Fruit fly (Drosophila melanogaster) whole organism, embryonic: Measurements from ENCODE around the gene Est-6.
A peak's percentile ranks its signal among the peaks of the same experiment; 100 is the strongest.

Experiments
- Asciz ChIP-seq: fragments of 200-800 bp; sonication (Bioruptor generic); optimal IDR thresholded peaks from 2 replicates; lab custom pipeline; 2017; ENCODE audit warnings: missing biosample characterization, mild to moderate bottlenecking, missing genetic modification characterization, missing genetic modification reagents
- CG10209 ChIP-seq: fragments of 200-800 bp; sonication (Bioruptor generic); optimal IDR thresholded peaks from 3 replicates; lab custom pipeline; 2017; ENCODE audit warnings: missing biosample characterization, mild to moderate bottlenecking, missing genetic modification characterization, missing genetic modification reagents
- CG11247 ChIP-seq: fragments of 200-800 bp; sonication (Bioruptor generic); IDR thresholded peaks from 2 replicates; pipeline ENCODE4 v1.3.6; 2022; ENCODE audit warnings: missing biosample characterization, missing genetic modification characterization
- CG11456 ChIP-seq: fragments of 200-800 bp; sonication (Bioruptor generic); IDR thresholded peaks from 3 replicates; pipeline ENCODE4 v1.3.6; 2022; ENCODE audit warnings: missing biosample characterization, missing genetic modification characterization
- CG13775 ChIP-seq: fragments of 200-800 bp; sonication (Bioruptor generic); optimal IDR thresholded peaks from 3 replicates; lab custom pipeline; 2017; ENCODE audit warnings: missing biosample characterization, mild to moderate bottlenecking, missing genetic modification characterization
- CG1602 ChIP-seq: fragments of 200-800 bp; sonication (Bioruptor generic); optimal IDR thresholded peaks from 3 replicates; lab custom pipeline; 2016; ENCODE audit warnings: missing biosample characterization, missing genetic modification characterization
- CG16813 ChIP-seq: fragments of 200-800 bp; sonication (Bioruptor generic); IDR thresholded peaks from 3 replicates; pipeline ENCODE4 v1.3.6; 2022; ENCODE audit warnings: missing biosample characterization, missing genetic modification characterization; ENCODE audit not compliant: partially characterized antibody
- CG17829 ChIP-seq: fragments of 200-800 bp; optimal IDR thresholded peaks from 2 replicates; lab custom pipeline; 2019; ENCODE audit warnings: missing biosample characterization, mild to moderate bottlenecking, missing genetic modification characterization, moderate library complexity
- CG2678 ChIP-seq: fragments of 200-800 bp; sonication (Bioruptor generic); optimal IDR thresholded peaks from 3 replicates; lab custom pipeline; 2019; ENCODE audit warnings: missing biosample characterization, mild to moderate bottlenecking, missing genetic modification characterization, moderate library complexity
- CG32532 ChIP-seq: fragments of 200-800 bp; sonication (Bioruptor generic); IDR thresholded peaks from 2 replicates; pipeline ENCODE4 v1.3.6; 2022; ENCODE audit warnings: missing biosample characterization, missing genetic modification characterization
- CG3281 ChIP-seq: fragments of 200-800 bp; sonication (Bioruptor generic); optimal IDR thresholded peaks from 3 replicates; lab custom pipeline; 2017; ENCODE audit warnings: missing biosample characterization, mild to moderate bottlenecking, missing genetic modification characterization
- CG33557 ChIP-seq: fragments of 200-800 bp; sonication (Bioruptor generic); optimal IDR thresholded peaks from 2 replicates; lab custom pipeline; 2019; ENCODE audit warnings: missing biosample characterization, mild to moderate bottlenecking, missing genetic modification characterization, moderate library complexity
- CG5180 ChIP-seq: fragments of 200-800 bp; sonication (Bioruptor generic); optimal IDR thresholded peaks from 3 replicates; lab custom pipeline; 2017; ENCODE audit warnings: missing biosample characterization, missing genetic modification characterization, mild to moderate bottlenecking, moderate library complexity, missing genetic modification reagents
- CG6272 ChIP-seq: fragments of 200-800 bp; sonication (Bioruptor generic); IDR thresholded peaks from 2 replicates; pipeline ENCODE4 v1.3.6; 2022; ENCODE audit warnings: missing biosample characterization, missing genetic modification characterization
- CG6791 ChIP-seq: fragments of 200-800 bp; sonication (Bioruptor generic); IDR thresholded peaks from 3 replicates; pipeline ENCODE4 v1.3.6; 2022; ENCODE audit warnings: missing biosample characterization, missing genetic modification characterization; ENCODE audit not compliant: partially characterized antibody
- CG6854 ChIP-seq: fragments of 200-800 bp; sonication (Bioruptor generic); optimal IDR thresholded peaks from 3 replicates; lab custom pipeline; 2017; ENCODE audit warnings: missing biosample characterization, mild to moderate bottlenecking, missing genetic modification characterization
- CG7357 ChIP-seq: fragments of 200-800 bp; sonication (Bioruptor generic); IDR thresholded peaks from 3 replicates; pipeline ENCODE4 v1.3.6; 2022; ENCODE audit warnings: missing biosample characterization, missing genetic modification characterization
- CG8944 ChIP-seq: fragments of 200-800 bp; sonication (Bioruptor generic); optimal IDR thresholded peaks from 3 replicates; lab custom pipeline; 2016; ENCODE audit warnings: missing biosample characterization, missing genetic modification characterization
- CG9215 ChIP-seq: fragments of 200-800 bp; sonication (Bioruptor generic); IDR thresholded peaks from 2 replicates; pipeline ENCODE4 v1.3.6; 2022; ENCODE audit warnings: missing biosample characterization, missing genetic modification characterization
- CG9727 ChIP-seq: fragments of 200-800 bp; sonication (Bioruptor generic); optimal IDR thresholded peaks from 3 replicates; lab custom pipeline; 2017; ENCODE audit warnings: missing biosample characterization, mild to moderate bottlenecking, missing genetic modification characterization
- CG9817 ChIP-seq: fragments of 200-800 bp; sonication (Bioruptor generic); optimal IDR thresholded peaks from 2 replicates; lab custom pipeline; 2018; ENCODE audit warnings: missing biosample characterization, mild to moderate bottlenecking, missing genetic modification characterization, moderate library complexity
- CHES-1-like ChIP-seq: fragments of 200-800 bp; sonication (Bioruptor generic); optimal IDR thresholded peaks from 2 replicates; lab custom pipeline; 2016; ENCODE audit warnings: missing biosample characterization, missing genetic modification characterization
- CkIIα-i1 ChIP-seq: fragments of 200-800 bp; sonication (Bioruptor generic); IDR thresholded peaks from 2 replicates; pipeline ENCODE4 v1.3.6; 2022; ENCODE audit warnings: missing biosample characterization, missing genetic modification characterization
- CrebB ChIP-seq: fragments of 200-800 bp; sonication (Bioruptor generic); optimal IDR thresholded peaks from 3 replicates; lab custom pipeline; 2018; ENCODE audit warnings: missing biosample characterization, mild to moderate bottlenecking, missing genetic modification characterization
- D19A ChIP-seq: fragments of 200-800 bp; optimal IDR thresholded peaks from 3 replicates; lab custom pipeline; 2019; ENCODE audit warnings: missing biosample characterization, mild to moderate bottlenecking, missing genetic modification characterization, moderate library complexity
- Drgx ChIP-seq: fragments of 200-800 bp; sonication (Bioruptor generic); IDR thresholded peaks from 2 replicates; pipeline ENCODE4 v1.3.6; 2022; ENCODE audit warnings: missing biosample characterization, missing genetic modification characterization
- Eip74EF ChIP-seq, 2 experiments: fragments of 200-800 bp in 1 of 2; fragments of >200 bp in 1 of 2; sonication (Bioruptor generic) in 1 of 2; optimal IDR thresholded peaks; 2 replicates each; lab custom pipeline; 2017 to 2019; ENCODE audit warnings: missing biosample characterization in 2 of 2, missing genetic modification characterization in 2 of 2, mild to moderate bottlenecking in 1 of 2, moderate library complexity in 1 of 2
- Fer1 ChIP-seq: fragments of 200-800 bp; sonication (Bioruptor generic); optimal IDR thresholded peaks from 2 replicates; lab custom pipeline; 2017; ENCODE audit warnings: missing biosample characterization, mild to moderate bottlenecking, missing genetic modification characterization
- HmgZ ChIP-seq: fragments of 200-800 bp; sonication (Bioruptor generic); optimal IDR thresholded peaks from 2 replicates; lab custom pipeline; 2018; ENCODE audit warnings: missing biosample characterization, mild to moderate bottlenecking, missing genetic modification characterization
- Jarid2 ChIP-seq: fragments of 200-800 bp; sonication (Bioruptor generic); optimal IDR thresholded peaks from 3 replicates; lab custom pipeline; 2017; ENCODE audit warnings: mild to moderate bottlenecking, missing biosample characterization, missing genetic modification reagents, missing genetic modification characterization
- Meics ChIP-seq: fragments of 200-800 bp; sonication (Bioruptor generic); optimal IDR thresholded peaks from 2 replicates; lab custom pipeline; 2017; ENCODE audit warnings: missing biosample characterization, mild to moderate bottlenecking, missing genetic modification characterization
- Myb ChIP-seq: fragments of 200-800 bp; sonication (Bioruptor generic); optimal IDR thresholded peaks from 2 replicates; lab custom pipeline; 2016; ENCODE audit warnings: missing biosample characterization, missing genetic modification characterization
- Oli ChIP-seq: fragments of 200-800 bp; sonication (Bioruptor generic); optimal IDR thresholded peaks from 2 replicates; lab custom pipeline; 2018; ENCODE audit warnings: missing biosample characterization, mild to moderate bottlenecking, missing genetic modification characterization, moderate library complexity
- Rfx ChIP-seq: fragments of 200-800 bp; sonication (Bioruptor generic); IDR thresholded peaks from 2 replicates; pipeline ENCODE4 v1.3.6; 2022; ENCODE audit warnings: missing biosample characterization, missing genetic modification characterization
- Side ChIP-seq: fragments of 200-800 bp; sonication (Bioruptor generic); optimal IDR thresholded peaks from 2 replicates; lab custom pipeline; 2016; ENCODE audit warnings: missing biosample characterization, missing genetic modification characterization
- TFAM ChIP-seq: fragments of 200-800 bp; sonication (Bioruptor generic); optimal IDR thresholded peaks from 2 replicates; lab custom pipeline; 2017; ENCODE audit warnings: missing biosample characterization, missing genetic modification characterization, inconsistent platforms
- Trl ChIP-seq, 3 experiments: fragments of >200 bp in 2 of 3; fragments of 200-800 bp in 1 of 3; sonication (Bioruptor generic) in 1 of 3; optimal IDR thresholded peaks; 2 replicates in 1 of 3; 3 replicates in 2 of 3; lab custom pipeline; 2016 to 2017; ENCODE audit warnings: missing biosample characterization in 1 of 3, missing genetic modification characterization in 1 of 3
- Xbp1 ChIP-seq: fragments of 200-800 bp; sonication (Bioruptor generic); optimal IDR thresholded peaks from 3 replicates; lab custom pipeline; 2016; ENCODE audit warnings: missing biosample characterization, mild to moderate bottlenecking, missing genetic modification characterization
- ap ChIP-seq: fragments of 200-800 bp; sonication (Bioruptor generic); IDR thresholded peaks from 2 replicates; pipeline ENCODE4 v1.3.6; 2022; ENCODE audit warnings: missing biosample characterization, missing genetic modification characterization
- br ChIP-seq: fragments of >200 bp; optimal IDR thresholded peaks from 2 replicates; lab custom pipeline; 2017
- ewg ChIP-seq: fragments of 200-800 bp; sonication (Bioruptor generic); optimal IDR thresholded peaks from 3 replicates; lab custom pipeline; 2017; ENCODE audit warnings: mild to moderate bottlenecking, missing biosample characterization, missing genetic modification reagents, missing genetic modification characterization
- gcm2 ChIP-seq: fragments of 200-800 bp; sonication (Bioruptor generic); optimal IDR thresholded peaks from 2 replicates; lab custom pipeline; 2016; ENCODE audit warnings: missing biosample characterization, missing genetic modification characterization
- jumu ChIP-seq: fragments of 200-800 bp; sonication (Bioruptor generic); optimal IDR thresholded peaks from 3 replicates; lab custom pipeline; 2016; ENCODE audit warnings: missing biosample characterization, missing genetic modification characterization
- kay ChIP-seq: fragments of 200-800 bp; sonication (Bioruptor generic); optimal IDR thresholded peaks from 2 replicates; lab custom pipeline; 2016; ENCODE audit warnings: missing biosample characterization, missing genetic modification characterization
- mam ChIP-seq: fragments of 200-800 bp; sonication (Bioruptor generic); optimal IDR thresholded peaks from 3 replicates; lab custom pipeline; 2016; ENCODE audit warnings: missing biosample characterization, missing genetic modification characterization
- pho ChIP-seq: fragments of 200-800 bp; sonication (Bioruptor generic); optimal IDR thresholded peaks from 2 replicates; lab custom pipeline; 2016; ENCODE audit warnings: missing biosample characterization, missing genetic modification characterization
- pum ChIP-seq: fragments of 200-800 bp; sonication (Bioruptor generic); optimal IDR thresholded peaks from 2 replicates; lab custom pipeline; 2016; ENCODE audit warnings: missing biosample characterization, missing genetic modification characterization
- sim ChIP-seq: fragments of 200-800 bp; sonication (Bioruptor generic); IDR thresholded peaks from 2 replicates; pipeline ENCODE4 v1.3.6; 2022; ENCODE audit warnings: missing biosample characterization, missing genetic modification characterization
- unc-4 ChIP-seq: fragments of 200-800 bp; sonication (Bioruptor generic); IDR thresholded peaks from 2 replicates; pipeline ENCODE4 v1.3.6; 2022; ENCODE audit warnings: missing biosample characterization, missing genetic modification characterization; ENCODE audit not compliant: partially characterized antibody
- zfh1 ChIP-seq: fragments of 200-800 bp; sonication (Bioruptor generic); IDR thresholded peaks from 3 replicates; pipeline ENCODE4 v1.3.6; 2022; ENCODE audit warnings: missing biosample characterization, missing genetic modification characterization

Est-6 gene

DNA sequence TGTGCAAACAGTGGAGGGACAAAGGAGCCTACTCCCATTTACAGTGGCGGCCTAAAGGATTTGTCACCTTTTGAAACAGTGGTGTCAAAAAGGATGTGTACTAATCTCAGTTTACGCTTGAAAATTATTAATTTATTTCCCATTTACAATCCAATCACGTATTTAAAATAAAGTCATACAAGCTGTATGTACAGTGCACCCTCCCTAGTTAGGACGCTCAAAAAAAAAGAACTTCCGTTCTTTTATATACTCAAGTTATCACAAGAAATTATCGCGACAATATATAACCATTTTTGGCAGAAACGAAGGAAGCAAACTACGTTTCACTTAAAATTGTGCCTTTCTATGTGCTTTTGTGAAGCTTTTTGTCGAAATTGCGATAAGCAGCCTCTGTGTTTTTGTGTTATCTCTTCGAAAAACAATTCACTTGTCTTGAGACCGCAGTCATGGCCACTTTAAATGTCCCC lies 49.4 kb upstream of the Est-6 start (continued):
- peak; percentile 77 for TF ChIP-seq CG2678 (tag; lab: Kevin White, UChicago)
- TF ChIP-seq Trl (optimal IDR thresholded peaks at IDR 0.05; lab: Kevin White, UChicago): no peak
- peak; percentile 62 for TF ChIP-seq Trl (GFP tag; optimal IDR thresholded peaks at IDR 0.05; lab: Kevin White, UChicago)
- peak; percentile 60 for TF ChIP-seq CG10209
- peak; percentile 34 for TF ChIP-seq CG13775
- peak; percentile 49 for TF ChIP-seq pum
- peak; percentile 55 for TF ChIP-seq Rfx
- TF ChIP-seq CG7357 (GFP tag; lab: Robert Waterston, UW): no peak
- TF ChIP-seq br (lab: Kevin White, UChicago): no peak
- TF ChIP-seq Eip74EF (GFP tag; optimal IDR thresholded peaks at IDR 0.05; lab: Kevin White, UChicago): peak in 1 of 2 experiments; percentile 5
- TF ChIP-seq unc-4: no peak
- no peak for TF ChIP-seq TFAM (GFP tag; lab: Kevin White, UChicago)
- TF ChIP-seq gcm2 (GFP tag; lab: Kevin White, UChicago): peak; percentile 21
- peak; percentile 60 for TF ChIP-seq Xbp1
- peak; percentile 61 for TF ChIP-seq mam (GFP tag; lab: Kevin White, UChicago)
- peak; percentile 11 for TF ChIP-seq ewg (GFP tag; lab: Kevin White, UChicago)
- TF ChIP-seq CG17829 (tag; lab: Kevin White, UChicago): peak; percentile 28
- no peak for TF ChIP-seq CG11456 (GFP tag; lab: Robert Waterston, UW)
- peak; percentile 44 for TF ChIP-seq CG9727 (GFP tag; lab: Kevin White, UChicago)
- peak; percentile 34 for TF ChIP-seq CG6854
- TF ChIP-seq CG6791 (GFP tag; lab: Robert Waterston, UW): 0 out of 3 replicates have a peak, but pooled peaks have one; percentile 24
- TF ChIP-seq CG8944: peak; percentile 41
- TF ChIP-seq CG11247 (GFP tag; lab: Robert Waterston, UW): peak; percentile 44; the same call in 1 of the 2 replicates
- peak; percentile 47 for TF ChIP-seq CG3281
- TF ChIP-seq zfh1 (GFP tag; lab: Robert Waterston, UW): peak; percentile 7; the same call in 1 of the 3 replicates
- TF ChIP-seq Myb (GFP tag; lab: Kevin White, UChicago): peak; percentile 57
- TF ChIP-seq Drgx: peak; percentile 61
- TF ChIP-seq CG16813 (GFP tag; lab: Robert Waterston, UW): no peak
- TF ChIP-seq Oli (tag; lab: Kevin White, UChicago): peak; percentile 57
- TF ChIP-seq D19A (tag; lab: Kevin White, UChicago): peak; percentile 17
- peak; percentile 2 for TF ChIP-seq CG33557 (GFP tag; lab: Kevin White, UChicago)
- 0 out of 2 replicates have a peak, but pooled peaks have one; percentile 4 for TF ChIP-seq ap (GFP tag; lab: Robert Waterston, UW)
- peak; percentile 50 for TF ChIP-seq CHES-1-like (GFP tag; lab: Kevin White, UChicago)
- peak; percentile 26 for TF ChIP-seq pho (GFP tag; lab: Kevin White, UChicago)
- TF ChIP-seq CrebB (tag; lab: Kevin White, UChicago): peak; percentile 7
- TF ChIP-seq Fer1 (GFP tag; lab: Kevin White, UChicago): peak; percentile 57
- peak; percentile 31 for TF ChIP-seq jumu (GFP tag; lab: Kevin White, UChicago)
- no peak for TF ChIP-seq kay (GFP tag; lab: Kevin White, UChicago)
- no peak for TF ChIP-seq CkIIα-i1
- peak; percentile 19 for TF ChIP-seq Asciz (GFP tag; lab: Kevin White, UChicago)
- TF ChIP-seq Meics (GFP tag; lab: Kevin White, UChicago): peak; percentile 52
- peak; percentile 70 for TF ChIP-seq CG9817 (tag; lab: Kevin White, UChicago)
- TF ChIP-seq CG9215 (GFP tag; lab: Robert Waterston, UW): no peak
- no peak for TF ChIP-seq Jarid2
- peak; percentile 7 for TF ChIP-seq CG1602 (GFP tag; lab: Kevin White, UChicago)
- 0 out of 2 replicates have a peak, but pooled peaks have one; percentile 36 for TF ChIP-seq CG6272 (GFP tag; lab: Robert Waterston, UW)
- TF ChIP-seq CG32532 (GFP tag; lab: Robert Waterston, UW): peak; percentile 57; the same call in 1 of the 2 replicates
- TF ChIP-seq sim: no peak
- peak; percentile 42 for TF ChIP-seq HmgZ
- peak; percentile 20 for TF ChIP-seq CG5180
- TF ChIP-seq Side (GFP tag; lab: Kevin White, UChicago): peak; percentile 49
